Fruit fly (Drosophila melanogaster): Measurements from ENCODE around the gene CG13692.

CG13692 gene

DNA sequence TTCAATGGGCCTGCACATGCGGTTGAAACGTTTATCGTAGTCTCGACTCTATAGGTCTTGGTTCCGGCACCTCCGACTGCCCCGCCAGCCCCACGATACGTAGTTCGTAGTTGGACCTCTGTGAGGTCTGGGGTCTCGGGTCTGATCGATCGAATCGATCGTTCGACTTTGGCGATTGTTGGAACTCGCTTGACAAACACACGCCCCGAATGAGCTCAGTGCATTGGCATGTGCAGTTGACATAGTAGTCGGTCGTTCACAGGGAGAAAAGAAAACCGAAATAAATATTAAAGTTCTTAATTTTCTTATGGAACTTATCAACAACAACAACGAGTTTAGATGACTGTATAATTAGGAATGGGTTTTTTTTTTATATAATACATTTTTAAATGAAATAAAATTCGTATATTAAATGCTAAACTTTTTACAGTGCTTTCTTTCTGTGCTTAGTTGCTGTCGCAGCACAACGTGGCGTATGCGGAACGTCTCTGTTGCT is 13.8 kb downstream of the CG13692 start (continued):
- TF ChIP-seq CG31441 (GFP tag; IDR thresholded peaks at IDR 0.05) (peak; percentile 62), tgo (GFP tag; IDR thresholded peaks at IDR 0.05) (peak; percentile 49; the same call in 2 of the 3 replicates), Ssrp (tag; optimal IDR thresholded peaks at IDR 0.05) (peak; percentile 45), CG10267 (tag; optimal IDR thresholded peaks at IDR 0.05) (peak; percentile 4), bsh (GFP tag; optimal IDR thresholded peaks at IDR 0.05) (peak in 1 of 2 experiments; percentile 59), Eip74EF (GFP tag; optimal IDR thresholded peaks at IDR 0.05) (peak in 1 of 2 experiments; percentile 16), HLH3B (GFP tag; IDR thresholded peaks at IDR 0.05) (0 out of 2 replicates have a peak, but pooled peaks have one; percentile 41), sens (GFP tag) (peak; percentile 67), odd (GFP tag; optimal IDR thresholded peaks at IDR 0.05) (no peak), CG7839 (tag; optimal IDR thresholded peaks at IDR 0.05) (peak; percentile 28), PHDP (tag; optimal IDR thresholded peaks at IDR 0.05) (peak; percentile 11), Xbp1 (GFP tag; optimal IDR thresholded peaks at IDR 0.05) (peak; percentile 8), Antp (GFP tag; optimal IDR thresholded peaks at IDR 0.05) (no peak), CG1233 (GFP tag; optimal IDR thresholded peaks at IDR 0.05) (no peak), Ets65A (GFP tag) (peak; percentile 71), CG17385 (GFP tag; optimal IDR thresholded peaks at IDR 0.05) (peak; percentile 13), CG17361 (GFP tag; IDR thresholded peaks at IDR 0.05) (peak; percentile 33; the same call in 1 of the 3 replicates), CG17912 (GFP tag; optimal IDR thresholded peaks at IDR 0.05) (no peak), crol (GFP tag; IDR thresholded peaks at IDR 0.05) (peak; percentile 55), Med (GFP tag) (peak; percentile 41), hkb (optimal IDR thresholded peaks at IDR 0.05) (no peak), hkb (GFP tag; IDR thresholded peaks at IDR 0.05) (peak; percentile 33; the same call in 1 of the 2 replicates), MBD-R2 (GFP tag; IDR thresholded peaks at IDR 0.05) (no peak), bcd (GFP tag; optimal IDR thresholded peaks at IDR 0.05) (no peak), CG11504 (tag; optimal IDR thresholded peaks at IDR 0.05) (peak; percentile 64), dmrt99B (tag; optimal IDR thresholded peaks at IDR 0.05) (peak; percentile 63), CG10209 (GFP tag; optimal IDR thresholded peaks at IDR 0.05) (peak; percentile 17), Xrp1 (GFP tag; IDR thresholded peaks at IDR 0.05) (peak; percentile 36; the same call in 1 of the 2 replicates), CG7556 (GFP tag; optimal IDR thresholded peaks at IDR 0.05) (no peak), CG11696 (GFP tag; IDR thresholded peaks at IDR 0.05) (no peak), CG8388 (GFP tag; optimal IDR thresholded peaks at IDR 0.05) (peak; percentile 39), YL-1 (GFP tag; optimal IDR thresholded peaks at IDR 0.05) (no peak), nmo (GFP tag; optimal IDR thresholded peaks at IDR 0.05) (peak; percentile 41), prd (optimal IDR thresholded peaks at IDR 0.05) (no peak), prd (GFP tag; IDR thresholded peaks at IDR 0.05) (peak; percentile 21; the same call in 1 of the 3 replicates), Asciz (GFP tag; optimal IDR thresholded peaks at IDR 0.05) (peak; percentile 34), az2 (GFP tag; optimal IDR thresholded peaks at IDR 0.05) (peak; percentile 17), CG32767 (GFP tag; IDR thresholded peaks at IDR 0.05) (0 out of 2 replicates have a peak, but pooled peaks have one; percentile 38), lov (optimal IDR thresholded peaks at IDR 0.05) (no peak), lov (GFP tag; IDR thresholded peaks at IDR 0.05) (0 out of 3 replicates have a peak, but pooled peaks have one; percentile 17), CG18011 (GFP tag; optimal IDR thresholded peaks at IDR 0.05) (no peak), Oli (tag; optimal IDR thresholded peaks at IDR 0.05) (peak; percentile 28), Blimp-1 (GFP tag; optimal IDR thresholded peaks at IDR 0.05) (peak; percentile 56), CG17802 (tag; optimal IDR thresholded peaks at IDR 0.05) (no peak), Hr78 (GFP tag; optimal IDR thresholded peaks at IDR 0.05) (peak in 1 of 2 experiments; percentile 43), Deaf1 (tag; optimal IDR thresholded peaks at IDR 0.05) (peak; percentile 43), lab (GFP tag; optimal IDR thresholded peaks at IDR 0.05) (peak; percentile 8), cas (GFP tag; IDR thresholded peaks at IDR 0.05) (no peak), CG5953 (GFP tag; IDR thresholded peaks at IDR 0.05) (0 out of 2 replicates have a peak, but pooled peaks have one; percentile 10)

All from whole organism, embryonic.